Worm (Caenorhabditis elegans): ENCODE results near the gene dos-2.

The dos-2 gene

ce11 chrII:4025462-4025861, 49.4 kb downstream of the dos-2 start, which contains the start of gene K07D4.5:
Gene K07D4.5 (minus strand): TSS chrII:4025562.
- no peak for TF ChIP-seq ceh-62 (tag; optimal IDR thresholded peaks at IDR 0.05)
- TF ChIP-seq nhr-10 (tag; optimal IDR thresholded peaks at IDR 0.05), result no peak
- no peak for TF ChIP-seq ces-1 (GFP tag; optimal IDR thresholded peaks at IDR 0.05)
- no peak for TF ChIP-seq ama-1 (optimal IDR thresholded peaks at IDR 0.05)
- TF ChIP-seq nhr-28 (tag; optimal IDR thresholded peaks at IDR 0.05), result no peak
- no peak for TF ChIP-seq unc-39 (tag; optimal IDR thresholded peaks at IDR 0.05)
- TF ChIP-seq spr-1 (tag; optimal IDR thresholded peaks at IDR 0.05), result no peak
- no peak for TF ChIP-seq nhr-41 (GFP tag; IDR thresholded peaks at IDR 0.05)
- no peak for TF ChIP-seq pqm-1 (tag; optimal IDR thresholded peaks at IDR 0.05)
- TF ChIP-seq spr-3 (GFP tag; optimal IDR thresholded peaks at IDR 0.05), result no peak
- TF ChIP-seq nhr-77 (tag; optimal IDR thresholded peaks at IDR 0.05), result no peak
- TF ChIP-seq fos-1 (tag; optimal IDR thresholded peaks at IDR 0.05), result no peak
- no peak for TF ChIP-seq ceh-82 (tag; optimal IDR thresholded peaks at IDR 0.05)
- no peak for TF ChIP-seq hif-1 (tag; optimal IDR thresholded peaks at IDR 0.05)
- TF ChIP-seq nhr-111 (GFP tag; optimal IDR thresholded peaks at IDR 0.05), result no peak
- no peak for TF ChIP-seq zag-1 (tag; optimal IDR thresholded peaks at IDR 0.05)
